Worm (Caenorhabditis elegans): ENCODE data around the gene F08F8.7.

- TF ChIP-seq Y56A3A.18 (GFP tag; IDR thresholded peaks at IDR 0.05) (no peak), snpc-4 (GFP tag; optimal IDR thresholded peaks at IDR 0.05) (no peak), snpc-4 (tag; optimal IDR thresholded peaks at IDR 0.05) (no peak), lin-35 (GFP tag; optimal IDR thresholded peaks at IDR 0.05) (no peak), hmg-20 (GFP tag; IDR thresholded peaks at IDR 0.05) (no peak), unc-62 (GFP tag; optimal IDR thresholded peaks at IDR 0.05) (no peak), nfya-1 (tag; optimal IDR thresholded peaks at IDR 0.05; ENCODE audit: borderline replicate concordance, insufficient read depth) (no peak)
These were observed 41.3 kb downstream of the F08F8.7 start for ce11 chrIII:7305649-7305977.

Data from whole organism, young adult.